Worm (Caenorhabditis elegans) whole organism, mixed stage, embryonic: ENCODE results near the gene F23B12.1.

Experiments used
- bed-3 ChIP-seq: fragments of 200-800 bp; sonication (Bioruptor generic); optimal IDR thresholded peaks from 3 replicates; lab custom pipeline; 2018; ENCODE audit warnings: mild to moderate bottlenecking, missing genetic modification characterization, moderate library complexity, missing compliant biosample characterization
- ceh-39 ChIP-seq: fragments of 150-350 bp; optimal IDR thresholded peaks from 2 replicates; lab custom pipeline; 2014; ENCODE audit warnings: missing biosample characterization, missing genetic modification characterization
- ceh-43 ChIP-seq: fragments of 200-800 bp; sonication (Bioruptor generic); optimal IDR thresholded peaks from 2 replicates; lab custom pipeline; 2018; ENCODE audit warnings: mild to moderate bottlenecking, missing genetic modification characterization, moderate library complexity, missing compliant biosample characterization
- ces-1 ChIP-seq: fragments of 150-350 bp; optimal IDR thresholded peaks from 2 replicates; lab custom pipeline; 2014; ENCODE audit warnings: missing biosample characterization, missing genetic modification reagents, missing genetic modification characterization
- elt-1 ChIP-seq: sonication (generic microtip); optimal IDR thresholded peaks from 2 replicates; lab custom pipeline; 2017; ENCODE audit warnings: missing genetic modification characterization, mild to moderate bottlenecking, missing compliant biosample characterization, antibody characterized with exemption, moderate library complexity, borderline replicate concordance; ENCODE audit not compliant: insufficient read depth
- lin-13 ChIP-seq: fragments of 150-350 bp; optimal IDR thresholded peaks from 2 replicates; lab custom pipeline; 2014; ENCODE audit warnings: missing biosample characterization, missing genetic modification characterization
- mep-1 ChIP-seq: fragments of 150-350 bp; optimal IDR thresholded peaks from 2 replicates; lab custom pipeline; 2017; ENCODE audit warnings: missing biosample characterization, missing genetic modification reagents, missing genetic modification characterization, inconsistent platforms
- unc-39 ChIP-seq: fragments of 150-350 bp; optimal IDR thresholded peaks from 2 replicates; lab custom pipeline; 2014; ENCODE audit warnings: missing biosample characterization, missing genetic modification characterization
- unc-62 ChIP-seq: fragments of 150-350 bp; optimal IDR thresholded peaks from 2 replicates; lab custom pipeline; 2014; ENCODE audit warnings: missing biosample characterization, missing genetic modification reagents, missing genetic modification characterization

DNA sequence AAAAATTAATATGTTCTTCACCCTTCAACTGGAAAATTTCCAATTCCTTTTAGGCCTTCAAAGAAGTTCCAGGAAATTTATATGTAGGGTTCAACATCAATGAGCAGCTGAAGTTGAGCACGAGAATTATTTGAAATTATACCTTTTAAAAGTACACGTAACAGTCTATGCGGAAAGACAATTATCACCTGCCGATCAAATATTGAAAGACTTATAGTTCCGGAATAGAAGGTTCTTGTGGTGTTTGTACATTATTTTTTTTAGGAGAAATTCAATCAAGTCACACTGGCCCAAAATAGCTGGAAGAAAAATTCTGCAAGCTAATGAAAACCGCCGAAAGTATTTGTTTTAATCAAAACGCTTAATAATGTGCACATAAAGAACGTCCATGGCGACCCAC lies 48.7 kb upstream of the F23B12.1 start:
- TF ChIP-seq lin-13 (tag; lab: Kevin White, UChicago) = no peak
- no peak for TF ChIP-seq unc-39 (tag; lab: Kevin White, UChicago)
- TF ChIP-seq unc-62 (GFP tag; lab: Kevin White, UChicago) = no peak
- TF ChIP-seq elt-1 (tag; lab: Kevin White, UChicago) = no peak
- no peak for TF ChIP-seq ces-1 (GFP tag; lab: Kevin White, UChicago)
- no peak for TF ChIP-seq ceh-39
- TF ChIP-seq ceh-43 (GFP tag; lab: Kevin White, UChicago) = no peak
- TF ChIP-seq bed-3 = no peak
- no peak for TF ChIP-seq mep-1 (tag; lab: Kevin White, UChicago)
